Worm (Caenorhabditis elegans) whole organism, L1 larva: ENCODE measurements around the gene srd-16.

Source experiments
- ceh-8 ChIP-seq: fragments of 200-800 bp; sonication (Bioruptor generic); optimal IDR thresholded peaks from 2 replicates; lab custom pipeline; 2018; ENCODE audit warnings: mild to moderate bottlenecking, missing genetic modification characterization, moderate library complexity, missing compliant biosample characterization
- fkh-10 ChIP-seq: sonication (generic microtip); optimal IDR thresholded peaks from 2 replicates; lab custom pipeline; 2017; ENCODE audit warnings: missing biosample characterization, missing genetic modification reagents, missing genetic modification characterization
- irx-1 ChIP-seq: sonication (generic microtip); optimal IDR thresholded peaks from 2 replicates; lab custom pipeline; 2016; ENCODE audit warnings: missing genetic modification characterization, missing compliant biosample characterization
- jun-1 ChIP-seq: fragments of 150-350 bp; optimal IDR thresholded peaks from 2 replicates; lab custom pipeline; 2014; ENCODE audit warnings: missing biosample characterization, missing genetic modification reagents, missing genetic modification characterization
- lin-15B ChIP-seq: fragments of 150-350 bp; sonication (generic microtip); optimal IDR thresholded peaks from 3 replicates; lab custom pipeline; 2014; ENCODE audit warnings: missing biosample characterization, missing genetic modification characterization
- nhr-11 ChIP-seq: fragments of 150-350 bp; optimal IDR thresholded peaks from 2 replicates; lab custom pipeline; 2014; ENCODE audit warnings: missing biosample characterization, missing genetic modification characterization
- nhr-237 ChIP-seq: fragments of 150-350 bp; optimal IDR thresholded peaks from 2 replicates; lab custom pipeline; 2014; ENCODE audit warnings: missing biosample characterization, missing genetic modification characterization
- nhr-76 ChIP-seq: sonication (generic microtip); optimal IDR thresholded peaks from 2 replicates; lab custom pipeline; 2017; ENCODE audit warnings: missing biosample characterization, missing genetic modification characterization
- skn-1 ChIP-seq: fragments of 150-350 bp; optimal IDR thresholded peaks from 2 replicates; lab custom pipeline; 2014; ENCODE audit warnings: missing biosample characterization, missing genetic modification characterization
- snpc-4 ChIP-seq: fragments of 150-350 bp; optimal IDR thresholded peaks from 2 replicates; lab custom pipeline; 2014; ENCODE audit warnings: missing biosample characterization, missing genetic modification characterization
- sox-4 ChIP-seq: sonication (generic microtip); optimal IDR thresholded peaks from 2 replicates; lab custom pipeline; 2016; ENCODE audit warnings: missing genetic modification characterization, missing compliant biosample characterization
- tbx-2 ChIP-seq: sonication (generic microtip); optimal IDR thresholded peaks from 2 replicates; lab custom pipeline; 2016; ENCODE audit warnings: missing genetic modification characterization, missing compliant biosample characterization
- zag-1 ChIP-seq: fragments of 150-350 bp; optimal IDR thresholded peaks from 2 replicates; lab custom pipeline; 2014; ENCODE audit warnings: missing biosample characterization, missing genetic modification characterization

DNA sequence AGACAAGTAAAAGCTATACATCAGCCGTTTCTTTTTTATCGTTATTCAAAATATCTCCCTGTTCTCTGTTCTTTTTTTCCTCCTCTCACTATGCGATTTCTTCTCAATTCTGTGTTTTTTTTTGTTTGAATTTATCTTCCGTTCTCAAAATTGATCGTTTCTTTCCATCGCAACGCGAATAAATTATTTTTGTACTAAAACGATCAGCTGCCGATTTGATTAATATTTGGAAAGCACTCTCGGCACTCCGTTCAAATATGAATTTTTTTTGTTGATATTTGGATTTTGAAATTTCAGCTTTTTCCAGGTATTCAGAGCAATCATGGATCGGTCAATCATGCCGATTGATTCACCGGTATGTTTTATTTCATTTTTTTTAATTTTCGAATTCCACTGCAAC lies 43.3 kb upstream of the srd-16 start, which contains the start of gene pst-1:
- TF ChIP-seq ceh-8 (no peak), nhr-76 (tag; lab: Kevin White, UChicago) (no peak), fkh-10 (GFP tag; lab: Kevin White, UChicago) (no peak), sox-4 (no peak), zag-1 (no peak), lin-15B (tag; lab: Kevin White, UChicago) (no peak), irx-1 (tag; lab: Kevin White, UChicago) (no peak), snpc-4 (tag; lab: Kevin White, UChicago) (no peak), nhr-237 (tag; lab: Kevin White, UChicago) (no peak), skn-1 (tag; lab: Kevin White, UChicago) (no peak), nhr-11 (tag; lab: Kevin White, UChicago) (no peak), tbx-2 (tag; lab: Kevin White, UChicago) (no peak), jun-1 (tag; lab: Kevin White, UChicago) (no peak)
